Worm (Caenorhabditis elegans) whole organism, mixed stage, embryonic: ENCODE data around the gene F47E1.1.

Experiments used
- M03D4.4 ChIP-seq: sonication (generic microtip); optimal IDR thresholded peaks from 2 replicates; lab custom pipeline; 2017; ENCODE audit warnings: mild to moderate bottlenecking, missing genetic modification characterization, missing compliant biosample characterization
- bed-3 ChIP-seq: fragments of 200-800 bp; sonication (Bioruptor generic); optimal IDR thresholded peaks from 3 replicates; lab custom pipeline; 2018; ENCODE audit warnings: mild to moderate bottlenecking, missing genetic modification characterization, moderate library complexity, missing compliant biosample characterization
- blmp-1 ChIP-seq: fragments of 150-350 bp; optimal IDR thresholded peaks from 2 replicates; lab custom pipeline; 2014; ENCODE audit warnings: missing biosample characterization, missing genetic modification characterization
- ceh-39 ChIP-seq: fragments of 150-350 bp; optimal IDR thresholded peaks from 2 replicates; lab custom pipeline; 2014; ENCODE audit warnings: missing biosample characterization, missing genetic modification characterization
- ceh-43 ChIP-seq: fragments of 200-800 bp; sonication (Bioruptor generic); optimal IDR thresholded peaks from 2 replicates; lab custom pipeline; 2018; ENCODE audit warnings: mild to moderate bottlenecking, missing genetic modification characterization, moderate library complexity, missing compliant biosample characterization
- ceh-83 ChIP-seq: fragments of 200-800 bp; sonication (Bioruptor generic); optimal IDR thresholded peaks from 2 replicates; lab custom pipeline; 2018; ENCODE audit warnings: mild to moderate bottlenecking, missing genetic modification characterization, missing compliant biosample characterization
- ces-1 ChIP-seq: fragments of 150-350 bp; optimal IDR thresholded peaks from 2 replicates; lab custom pipeline; 2014; ENCODE audit warnings: missing biosample characterization, missing genetic modification reagents, missing genetic modification characterization
- cnd-1 ChIP-seq: fragments of 200-800 bp; sonication (Bioruptor generic); optimal IDR thresholded peaks from 2 replicates; lab custom pipeline; 2018; ENCODE audit warnings: mild to moderate bottlenecking, missing genetic modification characterization, missing compliant biosample characterization
- drap-1 ChIP-seq: fragments of 200-800 bp; sonication (Bioruptor generic); optimal IDR thresholded peaks from 3 replicates; lab custom pipeline; 2018; ENCODE audit warnings: mild to moderate bottlenecking, missing genetic modification characterization, missing compliant biosample characterization
- elt-1 ChIP-seq: sonication (generic microtip); optimal IDR thresholded peaks from 2 replicates; lab custom pipeline; 2017; ENCODE audit warnings: missing genetic modification characterization, mild to moderate bottlenecking, missing compliant biosample characterization, antibody characterized with exemption, moderate library complexity, borderline replicate concordance; ENCODE audit not compliant: insufficient read depth
- elt-3 ChIP-seq: fragments of 150-350 bp; optimal IDR thresholded peaks from 2 replicates; lab custom pipeline; 2014; ENCODE audit warnings: missing biosample characterization, missing genetic modification characterization
- flh-1 ChIP-seq: fragments of 200-800 bp; sonication (Bioruptor generic); optimal IDR thresholded peaks from 2 replicates; lab custom pipeline; 2018; ENCODE audit warnings: mild to moderate bottlenecking, missing genetic modification characterization, moderate library complexity, missing compliant biosample characterization
- ham-2 ChIP-seq: fragments of 200-800 bp; sonication (Bioruptor generic); optimal IDR thresholded peaks from 2 replicates; lab custom pipeline; 2018; ENCODE audit warnings: mild to moderate bottlenecking, missing genetic modification characterization, missing compliant biosample characterization
- hlh-1 ChIP-seq: fragments of 150-350 bp; optimal IDR thresholded peaks from 2 replicates; lab custom pipeline; 2014; ENCODE audit warnings: missing biosample characterization, missing genetic modification reagents, missing genetic modification characterization
- lin-13 ChIP-seq: fragments of 150-350 bp; optimal IDR thresholded peaks from 2 replicates; lab custom pipeline; 2014; ENCODE audit warnings: missing biosample characterization, missing genetic modification characterization
- lin-32 ChIP-seq: fragments of 200-800 bp; sonication (Bioruptor generic); optimal IDR thresholded peaks from 2 replicates; lab custom pipeline; 2018; ENCODE audit warnings: mild to moderate bottlenecking, missing genetic modification characterization, missing compliant biosample characterization
- lsy-2 ChIP-seq: fragments of 150-350 bp; optimal IDR thresholded peaks from 2 replicates; lab custom pipeline; 2014; ENCODE audit warnings: missing biosample characterization, missing genetic modification characterization
- mab-5 ChIP-seq: fragments of 150-350 bp; optimal IDR thresholded peaks from 2 replicates; lab custom pipeline; 2014; ENCODE audit warnings: missing biosample characterization, missing genetic modification characterization
- mep-1 ChIP-seq: fragments of 150-350 bp; optimal IDR thresholded peaks from 2 replicates; lab custom pipeline; 2017; ENCODE audit warnings: missing biosample characterization, missing genetic modification reagents, missing genetic modification characterization, inconsistent platforms
- mls-2 ChIP-seq: sonication (generic microtip); optimal IDR thresholded peaks from 2 replicates; lab custom pipeline; 2016; ENCODE audit warnings: mild to moderate bottlenecking, missing genetic modification characterization, moderate library complexity, missing compliant biosample characterization
- nhr-12 ChIP-seq: fragments of 150-350 bp; optimal IDR thresholded peaks from 2 replicates; lab custom pipeline; 2014; ENCODE audit warnings: missing biosample characterization, missing genetic modification characterization
- nhr-2 ChIP-seq: fragments of 150-350 bp; optimal IDR thresholded peaks from 2 replicates; lab custom pipeline; 2014; ENCODE audit warnings: missing biosample characterization, missing genetic modification characterization
- nhr-237 ChIP-seq: fragments of 150-350 bp; optimal IDR thresholded peaks from 2 replicates; lab custom pipeline; 2014; ENCODE audit warnings: missing biosample characterization, missing genetic modification characterization
- nhr-28 ChIP-seq: fragments of 150-350 bp; optimal IDR thresholded peaks from 2 replicates; lab custom pipeline; 2014; ENCODE audit warnings: missing biosample characterization, missing genetic modification characterization
- nhr-76 ChIP-seq: sonication (generic microtip); optimal IDR thresholded peaks from 2 replicates; lab custom pipeline; 2017; ENCODE audit warnings: missing biosample characterization, missing genetic modification characterization
- pha-4 ChIP-seq: fragments of 150-350 bp; optimal IDR thresholded peaks from 2 replicates; lab custom pipeline; 2018; ENCODE audit warnings: missing biosample characterization, missing genetic modification reagents, missing genetic modification characterization
- sem-2 ChIP-seq: fragments of 200-800 bp; sonication (Bioruptor generic); optimal IDR thresholded peaks from 2 replicates; lab custom pipeline; 2018; ENCODE audit warnings: mild to moderate bottlenecking, missing genetic modification characterization, missing compliant biosample characterization
- snpc-4 ChIP-seq: fragments of 150-350 bp; optimal IDR thresholded peaks from 2 replicates; lab custom pipeline; 2014; ENCODE audit warnings: missing biosample characterization, missing genetic modification characterization
- sptf-1 ChIP-seq: sonication (generic microtip); optimal IDR thresholded peaks from 2 replicates; lab custom pipeline; 2017; ENCODE audit warnings: mild to moderate bottlenecking, missing genetic modification characterization, moderate library complexity, missing compliant biosample characterization
- tbx-8 ChIP-seq: fragments of 200-800 bp; sonication (Bioruptor generic); optimal IDR thresholded peaks from 2 replicates; lab custom pipeline; 2018; ENCODE audit warnings: mild to moderate bottlenecking, missing genetic modification characterization, moderate library complexity, missing compliant biosample characterization
- unc-120 ChIP-seq: sonication (generic microtip); optimal IDR thresholded peaks from 2 replicates; lab custom pipeline; 2017; ENCODE audit warnings: missing genetic modification characterization, missing compliant biosample characterization; ENCODE audit not compliant: poor library complexity, severe bottlenecking
- unc-39 ChIP-seq: fragments of 150-350 bp; optimal IDR thresholded peaks from 2 replicates; lab custom pipeline; 2014; ENCODE audit warnings: missing biosample characterization, missing genetic modification characterization
- unc-62 ChIP-seq: fragments of 150-350 bp; optimal IDR thresholded peaks from 2 replicates; lab custom pipeline; 2014; ENCODE audit warnings: missing biosample characterization, missing genetic modification reagents, missing genetic modification characterization
- zip-8 ChIP-seq: fragments of 150-350 bp; optimal IDR thresholded peaks from 2 replicates; lab custom pipeline; 2014; ENCODE audit warnings: missing biosample characterization, missing genetic modification characterization
- ztf-11 ChIP-seq: fragments of 150-350 bp; optimal IDR thresholded peaks from 2 replicates; lab custom pipeline; 2014; ENCODE audit warnings: missing biosample characterization, missing genetic modification characterization

The F47E1.1 gene

DNA sequence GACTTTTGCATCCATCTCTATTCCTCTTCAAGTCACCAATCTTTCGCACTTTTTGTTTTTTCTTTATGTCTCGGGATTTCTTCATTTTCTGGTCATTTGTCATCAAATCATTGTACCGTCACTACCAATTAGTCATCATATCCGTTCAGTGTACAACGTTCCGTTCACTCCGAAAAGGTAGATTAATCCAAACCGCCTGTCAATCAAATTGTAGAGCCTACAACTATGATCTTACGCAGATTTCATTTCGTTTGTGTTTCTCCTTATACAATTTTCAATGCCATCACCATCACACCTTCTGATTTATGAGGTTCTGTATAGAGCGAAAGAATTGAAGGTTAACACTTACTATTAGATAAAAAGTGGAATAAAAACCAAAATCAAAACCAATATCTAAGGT, 8.9 kb downstream of the F47E1.1 start:
- TF ChIP-seq elt-3 (tag; lab: Kevin White, UChicago) (no peak), unc-62 (GFP tag; lab: Kevin White, UChicago) (peak; percentile 88)

DNA sequence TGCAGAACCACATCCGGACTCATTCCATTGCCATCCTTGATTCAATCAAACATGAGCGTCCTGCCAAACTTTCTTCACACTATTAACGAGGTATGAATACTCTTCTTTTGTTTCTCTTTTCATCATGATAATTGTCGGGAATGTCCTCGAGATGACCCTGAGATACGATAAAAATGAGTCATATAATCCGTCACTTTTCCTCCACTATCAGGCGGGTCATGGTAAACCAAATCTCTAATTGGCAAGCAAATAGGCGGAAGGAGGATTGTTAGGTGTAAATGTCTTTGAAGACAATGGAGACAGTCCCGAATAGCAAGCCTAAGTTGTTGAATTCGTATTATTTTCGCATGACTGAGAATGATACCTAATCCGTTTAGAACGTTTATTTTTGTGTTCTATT, 11.6 kb downstream of the F47E1.1 start:
- TF ChIP-seq bed-3: no peak
- TF ChIP-seq elt-1 (tag; lab: Kevin White, UChicago): peak; percentile 56
- TF ChIP-seq ham-2: peak; percentile 50
- no peak for TF ChIP-seq sem-2
- no peak for TF ChIP-seq ceh-83
- peak; percentile 18 for TF ChIP-seq nhr-2 (tag; lab: Kevin White, UChicago)

DNA sequence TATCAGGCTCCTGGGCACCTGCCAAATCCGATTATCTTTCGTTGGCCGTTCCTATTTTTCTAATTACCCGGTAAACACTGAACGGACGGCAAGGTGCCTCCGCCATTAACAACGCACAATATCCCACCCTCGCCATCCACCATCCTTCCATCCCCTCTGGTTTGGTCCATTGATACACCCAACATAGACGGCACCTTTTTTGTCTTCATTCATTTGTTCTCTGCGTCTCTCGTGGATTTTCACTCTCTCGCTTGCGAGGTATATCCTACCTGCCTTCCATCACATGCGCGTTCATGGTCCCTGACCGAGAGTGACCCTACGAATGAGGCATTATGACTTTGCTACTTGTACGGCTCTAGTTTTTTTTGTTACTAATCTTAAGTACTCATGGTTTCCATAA, 12.6 kb downstream of the F47E1.1 start:
- TF ChIP-seq mls-2 (tag; lab: Kevin White, UChicago): peak; percentile 43
- peak; percentile 92 for TF ChIP-seq nhr-2 (tag; lab: Kevin White, UChicago)
- TF ChIP-seq nhr-28 (tag; lab: Kevin White, UChicago): no peak

DNA sequence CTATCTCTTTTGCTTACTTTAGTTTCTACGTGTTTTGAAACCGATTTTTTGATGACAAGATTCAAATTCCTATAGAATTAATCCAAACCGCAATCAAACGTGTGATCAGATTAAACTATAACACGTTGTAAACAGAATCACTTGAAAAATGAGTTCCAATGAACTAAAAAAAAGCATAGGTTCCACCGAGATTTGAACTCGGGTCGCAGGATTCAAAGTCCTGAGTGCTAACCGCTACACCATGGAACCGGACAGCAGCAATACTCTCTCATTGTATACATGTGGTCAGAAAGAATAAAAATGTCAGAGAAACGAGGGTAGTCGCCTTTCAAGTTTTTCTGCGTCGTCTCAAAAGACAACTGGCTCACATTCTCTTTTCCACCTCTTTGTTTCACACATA, 14.4 kb downstream of the F47E1.1 start:
- TF ChIP-seq ces-1 (GFP tag; lab: Kevin White, UChicago) (no peak), ceh-83 (peak; percentile 70), nhr-237 (tag; lab: Kevin White, UChicago) (no peak), ceh-43 (GFP tag; lab: Kevin White, UChicago) (no peak), M03D4.4 (peak; percentile 18), bed-3 (peak; percentile 39), lin-32 (peak; percentile 33), cnd-1 (peak; percentile 41), lsy-2 (no peak), sptf-1 (tag; lab: Kevin White, UChicago) (peak; percentile 60), unc-120 (tag; lab: Kevin White, UChicago) (peak; percentile 11), drap-1 (peak; percentile 60), sem-2 (peak; percentile 32)

DNA sequence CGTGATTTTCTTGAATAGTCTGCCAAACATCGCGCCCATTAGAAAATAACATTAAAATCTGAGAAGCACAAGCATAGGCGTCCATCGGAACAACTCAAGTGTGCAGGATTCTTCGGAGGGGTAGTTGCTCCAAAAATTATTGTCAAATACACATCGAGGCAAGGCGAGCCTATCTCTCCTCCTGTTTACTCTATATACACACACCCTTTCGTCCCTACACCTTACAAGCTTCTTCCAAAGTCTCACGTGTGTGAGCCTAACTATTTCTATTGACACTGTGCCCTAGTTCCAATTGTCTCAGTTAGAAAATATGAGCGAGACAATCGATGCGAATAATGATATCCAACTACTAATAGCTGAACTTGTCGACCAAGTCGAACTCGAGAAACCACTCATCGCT, 14.9 kb downstream of the F47E1.1 start:
- TF ChIP-seq pha-4 (tag; lab: Kevin White, UChicago) (peak; percentile 62), ztf-11 (tag; lab: Kevin White, UChicago) (no peak)

DNA sequence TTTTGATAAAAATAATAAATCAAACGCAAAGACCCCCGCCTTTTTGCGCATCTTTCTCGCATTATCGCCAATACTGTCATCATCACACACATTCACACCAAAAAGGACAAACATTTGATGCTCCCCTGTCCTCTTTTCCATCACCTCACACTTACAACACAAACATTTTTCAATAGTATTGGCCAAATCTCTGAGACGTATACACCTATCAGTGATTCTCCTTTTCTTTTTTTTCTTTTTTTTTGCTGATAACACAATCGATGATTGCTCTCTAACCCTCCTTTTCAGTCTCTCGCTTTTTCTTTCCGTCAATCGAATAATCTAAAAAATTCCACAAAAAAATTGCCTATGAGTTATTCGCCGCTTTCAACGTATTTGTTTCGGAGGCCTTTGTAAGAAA, 19.9 kb downstream of the F47E1.1 start:
- TF ChIP-seq zip-8 (tag; lab: Kevin White, UChicago): no peak
- no peak for TF ChIP-seq lsy-2
- TF ChIP-seq lin-32: no peak
- no peak for TF ChIP-seq nhr-76 (tag; lab: Kevin White, UChicago)
- no peak for TF ChIP-seq ceh-39

DNA sequence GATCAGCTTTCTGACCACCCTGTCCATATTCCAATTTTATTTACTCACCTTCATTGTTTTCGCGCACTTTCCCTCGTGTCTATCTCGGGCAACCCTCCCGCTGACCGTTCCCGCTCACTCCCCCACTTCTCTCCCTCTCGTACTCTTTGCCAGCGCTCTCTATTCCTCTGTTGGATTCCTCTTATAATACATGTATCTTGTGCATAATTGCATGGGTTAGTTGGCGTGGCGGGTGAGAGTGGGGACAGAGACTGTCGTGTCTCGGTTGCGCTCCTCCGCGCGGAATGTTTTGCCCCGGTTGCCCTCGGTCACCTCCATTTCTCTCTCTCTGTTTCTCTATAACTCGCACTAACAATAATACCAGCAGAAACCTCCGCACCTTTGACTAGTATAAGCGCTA, 25.2 kb downstream of the F47E1.1 start:
- TF ChIP-seq ceh-39 (no peak), sptf-1 (tag; lab: Kevin White, UChicago) (peak; percentile 62), ces-1 (GFP tag; lab: Kevin White, UChicago) (no peak), nhr-12 (tag; lab: Kevin White, UChicago) (no peak), lin-32 (no peak), snpc-4 (tag; lab: Kevin White, UChicago) (no peak), mls-2 (tag; lab: Kevin White, UChicago) (no peak), drap-1 (peak; percentile 61), ceh-83 (no peak), pha-4 (tag; lab: Kevin White, UChicago) (peak; percentile 77), nhr-237 (tag; lab: Kevin White, UChicago) (peak; percentile 8), unc-39 (tag; lab: Kevin White, UChicago) (no peak), ceh-43 (GFP tag; lab: Kevin White, UChicago) (no peak), mep-1 (no peak), nhr-76 (tag; lab: Kevin White, UChicago) (no peak), ztf-11 (tag; lab: Kevin White, UChicago) (no peak), unc-62 (GFP tag; lab: Kevin White, UChicago) (peak; percentile 2), unc-120 (tag; lab: Kevin White, UChicago) (no peak), mab-5 (tag; lab: Kevin White, UChicago) (no peak), blmp-1 (tag; lab: Kevin White, UChicago) (peak; percentile 58), lsy-2 (no peak), flh-1 (GFP tag; lab: Kevin White, UChicago) (no peak), M03D4.4 (no peak), cnd-1 (no peak), elt-1 (tag; lab: Kevin White, UChicago) (no peak), bed-3 (peak; percentile 12), hlh-1 (tag; lab: Kevin White, UChicago) (no peak), elt-3 (tag; lab: Kevin White, UChicago) (no peak), tbx-8 (GFP tag; lab: Kevin White, UChicago) (no peak), nhr-2 (tag; lab: Kevin White, UChicago) (peak; percentile 98), sem-2 (no peak), nhr-28 (tag; lab: Kevin White, UChicago) (no peak), ham-2 (peak; percentile 84), lin-13 (no peak), zip-8 (tag; lab: Kevin White, UChicago) (no peak)
